Fruit fly (Drosophila melanogaster): ENCODE results near the gene Pex10.

dm6 chr3L:1584781-1585180 is 26.8 kb downstream of the Pex10 start:
- no peak for TF ChIP-seq usp (GFP tag; optimal IDR thresholded peaks at IDR 0.05)
- TF ChIP-seq CG8478 (optimal IDR thresholded peaks at IDR 0.05), result no peak

Data from whole organism.